Worm (Caenorhabditis elegans) whole organism, L4/young adult: Measurements from ENCODE around the gene Y34B4A.4.

Source experiments
- W03F9.2 ChIP-seq: fragments of 150-350 bp; optimal IDR thresholded peaks from 2 replicates; lab custom pipeline; 2014; ENCODE audit warnings: missing biosample characterization, missing genetic modification characterization
- dao-5 ChIP-seq: sonication (generic microtip); optimal IDR thresholded peaks from 2 replicates; lab custom pipeline; 2016; ENCODE audit warnings: missing genotype, missing genetic modification characterization, moderate library complexity, missing compliant biosample characterization
- him-1 ChIP-seq: sonication (generic microtip); optimal IDR thresholded peaks from 2 replicates; lab custom pipeline; 2016; ENCODE audit warnings: missing genotype, missing genetic modification reagents, missing genetic modification characterization, missing compliant biosample characterization

ce11 chrX:5278249-5278648, 14.1 kb downstream of the Y34B4A.4 start:
- no peak for TF ChIP-seq dao-5 (tag; lab: Kevin White, UChicago)
- no peak for TF ChIP-seq him-1 (tag; lab: Kevin White, UChicago)
- TF ChIP-seq W03F9.2 (tag; lab: Kevin White, UChicago): no peak
